Worm (Caenorhabditis elegans): ENCODE data around the gene nhr-36.

nhr-36 gene

ce11 chrV:9246260-9246659, 15.1 kb downstream of the nhr-36 start, which contains the start of gene aat-2:
aat-2 (minus strand) TSS chrV:9246360.
- TF ChIP-seq aly-2 (tag; optimal IDR thresholded peaks at IDR 0.05), result no peak
- no peak for TF ChIP-seq blmp-1 (tag; optimal IDR thresholded peaks at IDR 0.05)
- no peak for TF ChIP-seq vab-15 (tag; optimal IDR thresholded peaks at IDR 0.05)
- TF ChIP-seq grh-1 (GFP tag; IDR thresholded peaks at IDR 0.05), result no peak
- TF ChIP-seq ceh-82 (tag; optimal IDR thresholded peaks at IDR 0.05), result no peak
- TF ChIP-seq dsc-1 (tag; optimal IDR thresholded peaks at IDR 0.05), result no peak
- no peak for TF ChIP-seq lin-15B (tag; optimal IDR thresholded peaks at IDR 0.05)
- no peak for TF ChIP-seq lin-14 (GFP tag; optimal IDR thresholded peaks at IDR 0.05)
- TF ChIP-seq mdl-1 (tag; optimal IDR thresholded peaks at IDR 0.05), result no peak
- TF ChIP-seq mab-9 (GFP tag; IDR thresholded peaks at IDR 0.05), result no peak
- no peak for TF ChIP-seq ama-1 (optimal IDR thresholded peaks at IDR 0.05)
- no peak for TF ChIP-seq xbp-1 (tag; optimal IDR thresholded peaks at IDR 0.05)
- no peak for TF ChIP-seq efl-1 (optimal IDR thresholded peaks at IDR 0.05)
- TF ChIP-seq efl-1 (GFP tag; optimal IDR thresholded peaks at IDR 0.05 in 1 of 2), result no peak
- no peak for TF ChIP-seq lin-13 (GFP tag; optimal IDR thresholded peaks at IDR 0.05)
- no peak for TF ChIP-seq alr-1 (tag; optimal IDR thresholded peaks at IDR 0.05; ENCODE audit: borderline replicate concordance)
- TF ChIP-seq skn-1 (tag; optimal IDR thresholded peaks at IDR 0.05), result no peak
- TF ChIP-seq ztf-4 (tag; optimal IDR thresholded peaks at IDR 0.05), result no peak
- TF ChIP-seq mep-1 (tag; optimal IDR thresholded peaks at IDR 0.05), result no peak

DNA sequence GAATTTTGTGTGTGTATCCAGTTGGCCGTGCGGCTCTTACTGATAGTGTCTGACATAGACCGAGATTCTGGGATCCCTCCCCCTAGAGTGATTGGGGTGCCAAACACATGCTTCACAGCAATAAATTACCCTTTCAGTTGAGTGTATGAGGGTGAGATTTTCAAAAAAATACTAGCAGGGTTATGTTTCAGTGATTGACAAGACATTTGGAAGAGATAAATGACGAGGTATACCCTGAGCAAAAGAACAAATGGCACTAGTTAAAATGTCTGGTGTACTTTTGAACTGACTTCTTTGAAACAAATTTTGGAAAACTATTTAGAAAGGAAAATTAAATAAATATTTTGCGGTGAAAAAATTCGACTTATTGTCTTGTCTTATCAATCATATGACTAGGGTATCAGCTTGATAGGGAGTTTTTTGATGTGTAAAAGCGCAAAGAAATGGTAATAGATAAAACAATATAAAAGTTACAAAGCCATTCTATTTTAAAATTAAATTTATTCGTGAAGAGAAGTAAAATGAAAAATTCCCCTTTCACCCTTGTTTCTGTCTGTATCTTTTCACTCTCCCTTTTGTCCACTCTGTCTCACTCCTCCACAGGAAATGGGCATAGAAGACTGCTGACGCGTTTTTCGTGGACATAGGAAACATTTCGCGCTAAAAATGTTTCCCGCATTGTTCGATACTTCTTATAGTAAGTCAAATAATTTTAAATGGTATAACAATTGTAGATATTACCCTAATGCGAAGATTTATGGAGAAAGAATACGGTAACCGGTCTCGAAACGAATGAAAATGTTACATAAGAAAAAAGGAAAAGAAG, 18.0 kb downstream of the nhr-36 start, which contains the start of gene glo-4:
glo-4 (minus strand) TSS at position 51 of the 826 bp plus-strand sequence.
- TF ChIP-seq ama-1 (optimal IDR thresholded peaks at IDR 0.05) (peak; percentile 46), efl-3 (GFP tag; optimal IDR thresholded peaks at IDR 0.05) (no peak), grh-1 (GFP tag; IDR thresholded peaks at IDR 0.05) (peak; percentile 57; the same call in 1 of the 2 replicates), snu-23 (GFP tag; optimal IDR thresholded peaks at IDR 0.05) (peak; percentile 92), sup-37 (GFP tag; optimal IDR thresholded peaks at IDR 0.05) (no peak), blmp-1 (tag; optimal IDR thresholded peaks at IDR 0.05) (peak; percentile 88), ztf-11 (tag; optimal IDR thresholded peaks at IDR 0.05) (peak in 1 of 2 experiments; percentile 38), xbp-1 (tag; optimal IDR thresholded peaks at IDR 0.05) (peak; percentile 81), C04F5.9 (tag; optimal IDR thresholded peaks at IDR 0.05) (peak; percentile 26), ceh-8 (GFP tag; optimal IDR thresholded peaks at IDR 0.05) (peak; percentile 66), zag-1 (tag; optimal IDR thresholded peaks at IDR 0.05) (peak; percentile 35), vab-15 (tag; optimal IDR thresholded peaks at IDR 0.05) (no peak), nhr-85 (tag) (peak; percentile 91), jun-1 (tag; optimal IDR thresholded peaks at IDR 0.05) (peak; percentile 9), ceh-63 (GFP tag; optimal IDR thresholded peaks at IDR 0.05) (no peak), ets-5 (GFP tag; IDR thresholded peaks at IDR 0.05) (no peak), egl-27 (tag; optimal IDR thresholded peaks at IDR 0.05) (no peak), nhr-28 (tag; optimal IDR thresholded peaks at IDR 0.05) (no peak), hlh-17 (GFP tag; optimal IDR thresholded peaks at IDR 0.05; ENCODE audit: borderline replicate concordance) (no peak), efl-1 (optimal IDR thresholded peaks at IDR 0.05) (peak; percentile 82 to 85), efl-1 (GFP tag; optimal IDR thresholded peaks at IDR 0.05 in 1 of 2) (peak; percentile 78 to 97), elt-2 (tag; optimal IDR thresholded peaks at IDR 0.05) (peak; percentile 64), rnt-1 (tag; optimal IDR thresholded peaks at IDR 0.05) (peak; percentile 78), lin-39 (tag; optimal IDR thresholded peaks at IDR 0.05) (peak; percentile 34), unc-62 (GFP tag; optimal IDR thresholded peaks at IDR 0.05) (no peak), hpl-2 (GFP tag; optimal IDR thresholded peaks at IDR 0.05) (no peak), skn-1 (tag; optimal IDR thresholded peaks at IDR 0.05) (peak; percentile 52), swsn-7 (tag; optimal IDR thresholded peaks at IDR 0.05) (peak; percentile 91), unc-130 (tag; optimal IDR thresholded peaks at IDR 0.05) (no peak), lin-35 (GFP tag; optimal IDR thresholded peaks at IDR 0.05) (peak; percentile 85 to 89), ceh-88 (GFP tag; IDR thresholded peaks at IDR 0.05) (no peak), ces-1 (GFP tag; optimal IDR thresholded peaks at IDR 0.05) (no peak), snpc-4 (tag; optimal IDR thresholded peaks at IDR 0.05) (peak; percentile 69), fkh-8 (tag; optimal IDR thresholded peaks at IDR 0.05) (peak; percentile 73), mdl-1 (tag; optimal IDR thresholded peaks at IDR 0.05) (peak in 1 of 2 experiments; percentile 68), dpl-1 (GFP tag; optimal IDR thresholded peaks at IDR 0.05) (peak; percentile 74 to 87 (median 83)), fkh-10 (GFP tag; optimal IDR thresholded peaks at IDR 0.05) (peak; percentile 91), C16A3.4 (tag; optimal IDR thresholded peaks at IDR 0.05) (peak; percentile 67), ztf-4 (tag; optimal IDR thresholded peaks at IDR 0.05) (peak; percentile 57)
